Worm (Caenorhabditis elegans) whole organism, L1 larva: ENCODE data around the gene oac-12.
A peak's percentile ranks its signal among the peaks of the same experiment; 100 is the strongest.

Experiments
- C16A3.4 ChIP-seq: fragments of 150-350 bp; optimal IDR thresholded peaks from 2 replicates; lab custom pipeline; 2014; ENCODE audit warnings: missing biosample characterization, missing genetic modification characterization
- C34B4.2 ChIP-seq: sonication (generic microtip); optimal IDR thresholded peaks from 2 replicates; lab custom pipeline; 2017; ENCODE audit warnings: mild to moderate bottlenecking, missing genetic modification characterization, missing compliant biosample characterization
- aha-1 ChIP-seq: fragments of 150-350 bp; optimal IDR thresholded peaks from 2 replicates; lab custom pipeline; 2014; ENCODE audit warnings: missing biosample characterization, missing genetic modification characterization
- alr-1 ChIP-seq: fragments of 200-800 bp; sonication (Bioruptor generic); optimal IDR thresholded peaks from 2 replicates; lab custom pipeline; 2018; ENCODE audit warnings: borderline replicate concordance, mild to moderate bottlenecking, missing genetic modification characterization, missing compliant biosample characterization
- blmp-1 ChIP-seq: fragments of 150-350 bp; optimal IDR thresholded peaks from 2 replicates; lab custom pipeline; 2014; ENCODE audit warnings: missing biosample characterization, missing genetic modification characterization
- ceh-63 ChIP-seq: fragments of 200-800 bp; sonication (Bioruptor generic); optimal IDR thresholded peaks from 2 replicates; lab custom pipeline; 2018; ENCODE audit warnings: mild to moderate bottlenecking, missing genetic modification characterization, missing compliant biosample characterization
- ceh-8 ChIP-seq: fragments of 200-800 bp; sonication (Bioruptor generic); optimal IDR thresholded peaks from 2 replicates; lab custom pipeline; 2018; ENCODE audit warnings: mild to moderate bottlenecking, missing genetic modification characterization, moderate library complexity, missing compliant biosample characterization
- ceh-82 ChIP-seq, 3 experiments: fragments of 150-350 bp in 1 of 3; sonication (generic microtip) in 2 of 3; optimal IDR thresholded peaks; 2 replicates each; lab custom pipeline; 2014 to 2017; ENCODE audit warnings: missing biosample characterization in 3 of 3, missing genetic modification characterization in 3 of 3
- ceh-88 ChIP-seq: fragments of 200-800 bp; sonication (Bioruptor generic); IDR thresholded peaks from 2 replicates; pipeline ENCODE4 v1.3.6; 2022; ENCODE audit warnings: missing genetic modification characterization, missing compliant biosample characterization
- egl-13 ChIP-seq: sonication (generic microtip); optimal IDR thresholded peaks from 2 replicates; lab custom pipeline; 2016; ENCODE audit warnings: missing genotype, missing genetic modification reagents, missing genetic modification characterization, missing compliant biosample characterization
- egl-27 ChIP-seq, 2 experiments: fragments of 150-350 bp in 1 of 2; sonication (generic microtip); optimal IDR thresholded peaks; 3 replicates each; lab custom pipeline; 2017 to 2018; ENCODE audit warnings: missing biosample characterization in 2 of 2, missing genetic modification characterization in 2 of 2, missing genetic modification reagents in 2 of 2
- elt-3 ChIP-seq, 6 experiments: fragments of 150-350 bp in 1 of 6; sonication (generic microtip); optimal IDR thresholded peaks; 2 replicates each; lab custom pipeline; 2017 to 2018; ENCODE audit warnings: missing biosample characterization in 6 of 6, missing genetic modification characterization in 6 of 6, inconsistent platforms in 1 of 6
- ets-5 ChIP-seq: fragments of 200-800 bp; sonication (Bioruptor generic); IDR thresholded peaks from 2 replicates; pipeline ENCODE4 v1.3.6; 2022; ENCODE audit warnings: missing genetic modification characterization, missing compliant biosample characterization
- fkh-10 ChIP-seq: sonication (generic microtip); optimal IDR thresholded peaks from 2 replicates; lab custom pipeline; 2017; ENCODE audit warnings: missing biosample characterization, missing genetic modification reagents, missing genetic modification characterization
- grh-1 ChIP-seq: fragments of 200-800 bp; sonication (Bioruptor generic); IDR thresholded peaks from 2 replicates; pipeline ENCODE4 v1.3.6; 2022; ENCODE audit warnings: missing genetic modification reagents, missing genetic modification characterization, missing compliant biosample characterization
- hlh-4 ChIP-seq: sonication (generic microtip); optimal IDR thresholded peaks from 2 replicates; lab custom pipeline; 2016; ENCODE audit warnings: mild to moderate bottlenecking, missing genetic modification characterization, missing compliant biosample characterization
- lin-14 ChIP-seq: fragments of 200-800 bp; sonication (Bioruptor generic); optimal IDR thresholded peaks from 2 replicates; lab custom pipeline; 2018; ENCODE audit warnings: mild to moderate bottlenecking, missing genetic modification characterization, moderate library complexity, missing compliant biosample characterization
- lir-3 ChIP-seq: sonication (generic microtip); optimal IDR thresholded peaks from 2 replicates; lab custom pipeline; 2016; ENCODE audit warnings: mild to moderate bottlenecking, missing genetic modification characterization, moderate library complexity, missing compliant biosample characterization; ENCODE audit not compliant: poor library complexity
- lsy-2 ChIP-seq, 2 experiments: fragments of 150-350 bp; optimal IDR thresholded peaks; 2 replicates each; lab custom pipeline; 2014; ENCODE audit warnings: missing biosample characterization in 2 of 2, missing genetic modification characterization in 2 of 2
- nhr-11 ChIP-seq: fragments of 150-350 bp; optimal IDR thresholded peaks from 2 replicates; lab custom pipeline; 2014; ENCODE audit warnings: missing biosample characterization, missing genetic modification characterization
- nhr-20 ChIP-seq: sonication (generic microtip); optimal IDR thresholded peaks from 2 replicates; lab custom pipeline; 2016; ENCODE audit warnings: mild to moderate bottlenecking, missing genetic modification characterization, missing compliant biosample characterization
- nhr-237 ChIP-seq: fragments of 150-350 bp; optimal IDR thresholded peaks from 2 replicates; lab custom pipeline; 2014; ENCODE audit warnings: missing biosample characterization, missing genetic modification characterization
- nhr-28 ChIP-seq: fragments of 150-350 bp; optimal IDR thresholded peaks from 2 replicates; lab custom pipeline; 2014; ENCODE audit warnings: missing biosample characterization, missing genetic modification characterization
- nhr-71 ChIP-seq: sonication (generic microtip); optimal IDR thresholded peaks from 2 replicates; lab custom pipeline; 2016; ENCODE audit warnings: mild to moderate bottlenecking, missing genetic modification characterization, moderate library complexity, missing compliant biosample characterization
- nhr-77 ChIP-seq: fragments of 150-350 bp; optimal IDR thresholded peaks from 2 replicates; lab custom pipeline; 2014; ENCODE audit warnings: missing biosample characterization, missing genetic modification characterization
- nhr-85 ChIP-seq: sonication (generic microtip); peaks from one replicate; lab custom pipeline; 2016; ENCODE audit warnings: missing genetic modification characterization, inconsistent platforms, missing compliant biosample characterization
- pqm-1 ChIP-seq: sonication (generic microtip); optimal IDR thresholded peaks from 3 replicates; lab custom pipeline; 2017; ENCODE audit warnings: missing biosample characterization, missing genetic modification characterization
- rnt-1 ChIP-seq: sonication (generic microtip); optimal IDR thresholded peaks from 2 replicates; lab custom pipeline; 2016; ENCODE audit warnings: mild to moderate bottlenecking, missing genetic modification characterization, moderate library complexity, missing compliant biosample characterization
- skn-1 ChIP-seq: fragments of 150-350 bp; optimal IDR thresholded peaks from 2 replicates; lab custom pipeline; 2014; ENCODE audit warnings: missing biosample characterization, missing genetic modification characterization
- unc-130 ChIP-seq: fragments of 150-350 bp; optimal IDR thresholded peaks from 2 replicates; lab custom pipeline; 2017; ENCODE audit warnings: missing biosample characterization, missing genetic modification characterization, inconsistent platforms
- unc-30 ChIP-seq: sonication (generic microtip); optimal IDR thresholded peaks from 2 replicates; lab custom pipeline; 2017; ENCODE audit warnings: missing biosample characterization, missing genetic modification characterization
- unc-62 ChIP-seq: fragments of 150-350 bp; optimal IDR thresholded peaks from 2 replicates; lab custom pipeline; 2014; ENCODE audit warnings: missing biosample characterization, missing genetic modification reagents, missing genetic modification characterization
- unc-86 ChIP-seq: sonication (generic microtip); optimal IDR thresholded peaks from 2 replicates; lab custom pipeline; 2016; ENCODE audit warnings: missing genetic modification characterization, missing compliant biosample characterization
- unc-98 ChIP-seq: fragments of 200-800 bp; sonication (Bioruptor generic); IDR thresholded peaks from 2 replicates; pipeline ENCODE4 v1.3.6; 2022; ENCODE audit warnings: missing genetic modification characterization, missing compliant biosample characterization

The oac-12 gene

ce11 chrV:4332450-4332849 is at the start of gene oac-12:
Gene oac-12 (minus strand): TSS chrV:4332550.
- no peak for TF ChIP-seq nhr-237
- peak; percentile 2 for TF ChIP-seq nhr-85 (tag; lab: Kevin White, UChicago)
- TF ChIP-seq, all 84 proteins: peak for 1

ce11 chrV:4377622-4378021 is 45.3 kb upstream of the oac-12 start, which contains the start of gene F32D1.8:
Gene F32D1.8 (minus strand): TSS chrV:4377722.
- TF ChIP-seq elt-3 (tag; optimal IDR thresholded peaks at IDR 0.05; lab: Kevin White, UChicago) (no peak), C34B4.2 (tag; lab: Kevin White, UChicago) (no peak), C16A3.4 (tag; lab: Kevin White, UChicago) (no peak), pqm-1 (tag; lab: Kevin White, UChicago) (no peak), ceh-88 (GFP tag; lab: Robert Waterston, UW) (no peak), unc-130 (tag; lab: Kevin White, UChicago) (no peak), nhr-71 (tag; lab: Kevin White, UChicago) (no peak), ceh-8 (GFP tag; lab: Kevin White, UChicago) (no peak), nhr-28 (tag; lab: Kevin White, UChicago) (no peak)

- no peak for TF ChIP-seq nhr-11 (tag; lab: Kevin White, UChicago)
- no peak for TF ChIP-seq unc-30
- no peak for TF ChIP-seq skn-1 (tag; lab: Kevin White, UChicago)
- no peak for TF ChIP-seq unc-62
- no peak for TF ChIP-seq ets-5 (GFP tag; lab: Robert Waterston, UW)
- no peak for TF ChIP-seq ceh-63 (GFP tag; lab: Kevin White, UChicago)
- no peak for TF ChIP-seq lsy-2 (tag; optimal IDR thresholded peaks at IDR 0.05; lab: Kevin White, UChicago)
- TF ChIP-seq lir-3 (tag; lab: Kevin White, UChicago): no peak
- TF ChIP-seq egl-27 (tag; optimal IDR thresholded peaks at IDR 0.05; lab: Kevin White, UChicago): no peak
- TF ChIP-seq pqm-1 (tag; lab: Kevin White, UChicago): no peak
- no peak for TF ChIP-seq rnt-1
- no peak for TF ChIP-seq unc-86 (tag; lab: Kevin White, UChicago)
- no peak for TF ChIP-seq nhr-20 (tag; lab: Kevin White, UChicago)
- TF ChIP-seq hlh-4 (tag; lab: Kevin White, UChicago): no peak
- TF ChIP-seq nhr-77 (tag; lab: Kevin White, UChicago): no peak
- TF ChIP-seq alr-1 (tag; lab: Kevin White, UChicago): no peak
- TF ChIP-seq lin-14 (GFP tag; lab: Kevin White, UChicago): no peak
Observed at ce11 chrV:4375807-4376564, 43.6 kb upstream of the oac-12 start, which contains the start of gene F32D1.7. Gene F32D1.7 (minus strand): TSS chrV:4376173.

DNA sequence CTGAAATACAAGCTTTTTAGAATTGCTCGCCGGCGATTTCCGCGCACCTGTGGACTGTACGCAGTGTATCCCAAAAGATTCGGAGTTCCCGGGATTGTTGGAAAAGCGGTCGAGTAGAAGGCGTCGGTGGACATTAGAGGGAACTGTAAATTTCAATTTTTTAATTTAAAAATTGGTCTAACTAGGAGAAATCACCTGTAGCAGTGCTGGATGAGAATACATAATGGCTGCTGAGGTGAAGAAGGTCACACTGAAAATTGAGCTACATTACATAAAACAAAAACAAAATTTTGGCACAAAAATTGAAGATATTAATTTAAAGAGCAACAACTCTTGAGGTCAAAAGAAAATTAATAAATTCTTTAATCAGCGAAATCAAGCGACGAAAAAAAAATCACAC is 42.3 kb upstream of the oac-12 start, which contains the start of gene neg-1:
TSS of gene neg-1 (minus strand) at position 250 of the 400 bp plus-strand sequence.
- TF ChIP-seq pqm-1 (tag; lab: Kevin White, UChicago) (no peak), aha-1 (tag; lab: Kevin White, UChicago) (no peak)
- TF ChIP-seq, all 84 proteins: peak for 0

ce11 chrV:4373656-4374055 is 41.3 kb upstream of the oac-12 start:
- no peak for TF ChIP-seq grh-1 (GFP tag; lab: Robert Waterston, UW)
- TF ChIP-seq nhr-71 (tag; lab: Kevin White, UChicago): no peak
- no peak for TF ChIP-seq unc-98
- no peak for TF ChIP-seq blmp-1 (tag; lab: Kevin White, UChicago)
- TF ChIP-seq alr-1 (tag; lab: Kevin White, UChicago): no peak
- TF ChIP-seq fkh-10: no peak
- TF ChIP-seq egl-13: no peak
- no peak for TF ChIP-seq ceh-88 (GFP tag; lab: Robert Waterston, UW)
- TF ChIP-seq lin-14 (GFP tag; lab: Kevin White, UChicago): no peak
- no peak for TF ChIP-seq ceh-82 (tag; optimal IDR thresholded peaks at IDR 0.05; lab: Kevin White, UChicago)
- TF ChIP-seq unc-30: no peak
- TF ChIP-seq elt-3 (tag; optimal IDR thresholded peaks at IDR 0.05; lab: Kevin White, UChicago): no peak
